Fruit fly (Drosophila melanogaster): Measurements from ENCODE around the gene Or23a.

The Or23a gene

DNA sequence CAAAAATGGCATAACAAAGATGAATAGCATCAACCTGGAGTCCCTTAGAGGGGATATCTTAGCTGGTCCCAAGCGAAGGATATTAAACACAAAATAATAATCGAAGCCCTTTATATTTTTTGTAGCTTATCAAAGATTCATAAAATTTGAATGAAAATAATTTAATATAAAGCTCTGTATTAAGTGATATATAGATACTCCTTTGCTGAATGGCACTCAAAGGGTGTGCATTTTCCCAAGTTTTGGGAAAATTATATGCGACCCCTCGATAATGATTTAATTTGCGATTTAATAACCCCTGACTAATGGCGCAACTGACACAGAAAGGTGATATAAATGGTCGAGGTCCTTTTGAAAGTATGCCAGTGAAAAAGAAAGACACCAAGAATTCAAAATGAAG lies at the start of gene Or23a:
Or23a (plus strand) TSS at position 301 of the 400 bp plus-strand sequence.
- TF ChIP-seq pan (optimal IDR thresholded peaks at IDR 0.05) = no peak
- TF ChIP-seq Dll (optimal IDR thresholded peaks at IDR 0.05) = no peak
- no peak for TF ChIP-seq usp (GFP tag; optimal IDR thresholded peaks at IDR 0.05)
- no peak for TF ChIP-seq CG8478 (optimal IDR thresholded peaks at IDR 0.05)
- TF ChIP-seq psq (optimal IDR thresholded peaks at IDR 0.05) = no peak
- no peak for TF ChIP-seq EcR (GFP tag; optimal IDR thresholded peaks at IDR 0.05)

DNA sequence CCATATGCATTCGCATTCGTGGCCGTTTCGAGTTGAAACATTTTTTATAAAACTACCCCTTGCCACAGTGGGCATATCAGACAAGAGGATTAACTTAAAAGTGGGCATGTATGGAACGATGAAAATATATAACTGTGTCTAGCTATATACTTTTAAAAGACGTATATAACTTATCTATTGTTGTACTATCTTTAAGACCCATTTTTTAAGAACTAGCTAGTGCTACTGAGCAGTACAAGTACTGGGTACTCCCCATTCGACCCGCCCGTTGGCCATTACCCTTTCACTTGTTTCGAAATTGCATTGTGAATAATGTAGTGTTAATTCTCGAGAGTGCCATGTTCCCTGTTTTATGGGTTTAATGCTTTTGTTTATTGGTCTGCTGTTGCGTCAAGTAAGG lies 47.1 kb upstream of the Or23a start:
- TF ChIP-seq pan (optimal IDR thresholded peaks at IDR 0.05) (no peak), usp (GFP tag; optimal IDR thresholded peaks at IDR 0.05) (no peak), EcR (GFP tag; optimal IDR thresholded peaks at IDR 0.05) (no peak), psq (optimal IDR thresholded peaks at IDR 0.05) (no peak), Dll (optimal IDR thresholded peaks at IDR 0.05) (no peak), CG8478 (optimal IDR thresholded peaks at IDR 0.05) (no peak)

DNA sequence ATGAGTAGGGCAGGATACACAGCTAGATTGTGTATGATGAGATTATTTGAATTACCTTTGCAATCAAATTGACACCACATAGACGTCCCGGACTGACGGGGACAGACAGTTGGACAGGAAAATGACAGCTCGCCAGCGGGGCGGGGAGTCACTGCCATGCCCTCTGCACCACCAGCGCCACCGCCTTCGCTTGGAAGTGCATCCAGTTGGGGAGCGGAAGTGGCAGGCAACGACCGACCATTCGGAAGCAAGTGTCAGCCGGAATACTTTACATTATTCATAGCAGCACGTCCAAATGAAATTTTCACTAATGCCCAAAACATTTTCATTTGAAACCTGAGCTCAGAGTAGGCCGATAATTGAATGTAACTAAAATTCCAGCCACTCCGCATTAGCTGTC lies 44.2 kb upstream of the Or23a start, which contains the start of gene CG15395:
CG15395 (plus strand) TSS at position 301 of the 400 bp plus-strand sequence.
- TF ChIP-seq Dll (optimal IDR thresholded peaks at IDR 0.05) (no peak), usp (GFP tag; optimal IDR thresholded peaks at IDR 0.05) (no peak)

DNA sequence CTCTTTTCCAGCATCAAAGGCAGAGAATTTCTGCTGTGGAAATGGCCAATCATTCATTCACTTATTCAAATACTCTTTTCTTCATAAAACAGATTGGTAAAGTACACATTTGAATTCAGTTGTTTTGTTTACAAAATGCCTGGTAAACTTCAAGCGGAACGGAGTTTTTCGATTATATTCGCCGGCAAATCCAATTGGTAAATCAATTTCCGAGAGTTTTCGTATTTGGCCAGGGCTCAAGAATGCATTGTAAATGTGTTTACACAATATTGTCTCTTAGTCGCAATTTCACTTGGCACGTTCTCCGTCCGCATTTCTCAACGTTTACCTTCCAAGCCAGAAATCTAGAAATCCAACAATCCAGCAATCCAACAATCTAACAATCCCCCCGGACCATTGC lies 34.0 kb upstream of the Or23a start, which contains the start of gene CG43403:
CG43403 (plus strand) TSS at position 301 of the 400 bp plus-strand sequence.
- TF ChIP-seq Dll (optimal IDR thresholded peaks at IDR 0.05) = no peak
- TF ChIP-seq EcR (GFP tag; optimal IDR thresholded peaks at IDR 0.05) = no peak
- TF ChIP-seq usp (GFP tag; optimal IDR thresholded peaks at IDR 0.05) = no peak
- no peak for TF ChIP-seq CG8478 (optimal IDR thresholded peaks at IDR 0.05)
- no peak for TF ChIP-seq pan (optimal IDR thresholded peaks at IDR 0.05)
- no peak for TF ChIP-seq psq (optimal IDR thresholded peaks at IDR 0.05)

DNA sequence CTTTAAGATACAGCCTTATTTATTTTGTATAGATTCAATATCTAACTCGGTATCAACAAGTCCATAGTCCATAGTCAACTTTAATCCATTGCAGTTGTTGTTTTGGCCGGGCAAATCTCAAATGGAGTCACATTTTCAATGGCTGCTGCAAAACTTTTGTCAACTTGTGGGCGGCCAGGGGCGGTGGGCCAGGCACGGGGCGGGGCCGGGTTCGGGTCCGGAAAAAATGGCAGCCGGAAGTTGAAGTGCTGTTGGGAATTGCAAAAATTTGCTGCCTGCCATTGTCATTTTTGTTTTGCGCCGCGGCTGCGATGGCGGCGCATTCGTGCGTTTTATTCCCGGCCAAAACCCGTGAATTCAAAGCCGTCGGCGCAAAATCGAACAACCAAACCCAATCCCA lies 29.9 kb upstream of the Or23a start:
- TF ChIP-seq pan (optimal IDR thresholded peaks at IDR 0.05) (no peak), EcR (GFP tag; optimal IDR thresholded peaks at IDR 0.05) (no peak), Dll (optimal IDR thresholded peaks at IDR 0.05) (no peak)

DNA sequence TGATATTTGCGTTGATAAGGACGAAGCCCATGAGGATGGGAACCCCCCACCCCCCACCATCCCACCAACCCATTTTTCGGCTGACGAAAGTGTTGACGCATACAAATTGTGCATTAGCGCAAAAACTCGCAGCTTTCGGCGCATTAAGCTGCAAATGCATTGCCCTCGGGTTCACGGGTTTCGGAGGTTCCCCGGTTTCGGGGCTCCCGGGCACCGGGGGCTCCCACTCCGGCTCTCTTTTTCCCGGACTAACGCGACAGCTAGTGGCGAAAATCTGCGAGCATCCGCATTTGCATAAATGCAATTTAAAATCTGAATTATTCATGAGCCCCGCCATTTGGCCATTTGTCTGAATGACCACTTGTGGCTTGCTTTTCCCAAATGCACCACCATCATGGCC lies 26.3 kb upstream of the Or23a start:
- TF ChIP-seq EcR (GFP tag; optimal IDR thresholded peaks at IDR 0.05) = no peak
- no peak for TF ChIP-seq pan (optimal IDR thresholded peaks at IDR 0.05)
- no peak for TF ChIP-seq usp (GFP tag; optimal IDR thresholded peaks at IDR 0.05)
- TF ChIP-seq psq (optimal IDR thresholded peaks at IDR 0.05) = no peak
- TF ChIP-seq Dll (optimal IDR thresholded peaks at IDR 0.05) = no peak
- no peak for TF ChIP-seq CG8478 (optimal IDR thresholded peaks at IDR 0.05)

DNA sequence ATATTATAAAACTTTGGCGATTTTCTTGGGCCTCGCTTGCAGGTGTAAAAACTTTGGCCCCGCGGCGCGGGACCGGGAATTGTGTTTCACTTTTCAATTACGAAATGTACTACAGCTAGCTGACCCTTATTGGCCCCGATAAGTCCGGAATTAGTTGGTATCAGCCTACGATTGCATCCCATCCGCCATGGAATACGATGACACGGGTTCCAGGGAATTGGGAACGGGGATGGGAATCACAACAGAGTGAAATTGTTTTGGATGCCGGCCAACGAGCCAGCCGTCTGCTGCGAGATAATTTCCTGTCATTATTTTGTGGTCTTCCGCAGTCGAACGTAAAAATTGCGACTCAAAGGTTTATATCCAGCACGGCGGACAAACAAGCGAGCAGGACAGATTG lies 25.1 kb upstream of the Or23a start:
- TF ChIP-seq Dll (optimal IDR thresholded peaks at IDR 0.05) = no peak
- no peak for TF ChIP-seq pan (optimal IDR thresholded peaks at IDR 0.05)
- no peak for TF ChIP-seq EcR (GFP tag; optimal IDR thresholded peaks at IDR 0.05)

DNA sequence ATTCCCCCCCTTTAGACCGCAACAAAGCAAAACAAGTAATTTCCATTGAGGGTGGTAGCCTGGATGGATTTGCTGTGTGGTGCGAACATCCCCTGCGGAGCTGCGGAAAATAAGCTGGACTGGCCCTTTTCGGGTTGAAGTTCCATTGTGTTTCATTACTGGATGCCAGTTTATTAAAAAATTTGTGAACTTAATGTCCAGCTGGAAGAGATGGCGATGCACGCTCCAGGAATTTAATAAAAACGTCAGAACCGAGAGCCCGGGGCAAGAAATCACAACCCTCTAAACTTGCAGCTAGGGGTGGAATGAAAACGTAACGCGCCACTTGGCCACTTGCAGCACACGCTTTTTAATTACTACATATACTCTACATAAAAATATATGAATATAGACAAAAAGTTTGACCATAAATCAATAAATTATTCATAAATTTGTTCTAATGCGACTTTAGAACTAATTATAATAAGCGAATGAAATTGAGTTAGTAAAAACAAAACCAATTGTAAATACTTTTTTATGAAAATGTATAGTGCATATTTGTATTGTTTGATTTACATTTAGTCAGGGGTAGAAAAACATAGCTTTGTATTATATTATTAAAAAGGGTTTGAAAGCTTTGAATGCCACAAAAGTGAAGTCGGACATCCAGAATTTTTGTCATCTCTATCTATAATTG lies 17.4 kb upstream of the Or23a start:
- no peak for TF ChIP-seq pan (optimal IDR thresholded peaks at IDR 0.05)

DNA sequence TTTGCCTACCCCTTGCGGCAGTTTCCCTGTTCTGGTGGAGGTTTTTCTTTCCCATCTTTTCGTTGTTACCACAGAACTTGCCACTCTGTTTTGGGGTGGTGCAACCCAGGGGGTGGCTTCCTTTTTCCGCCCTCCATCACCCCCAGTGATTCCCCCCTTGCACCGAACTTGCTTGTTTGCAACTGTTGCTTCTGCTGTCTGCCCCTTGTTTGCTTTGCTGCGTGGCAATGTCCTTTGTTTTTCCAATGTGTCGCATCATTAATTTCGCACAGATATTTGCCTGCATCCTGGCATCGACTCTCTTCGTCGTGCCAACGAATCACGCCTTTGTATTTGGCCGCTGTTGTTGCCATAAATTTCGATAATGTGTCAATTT lies 16.9 kb upstream of the Or23a start:
- no peak for TF ChIP-seq usp (GFP tag; optimal IDR thresholded peaks at IDR 0.05)
- TF ChIP-seq psq (optimal IDR thresholded peaks at IDR 0.05) = no peak
- no peak for TF ChIP-seq Dll (optimal IDR thresholded peaks at IDR 0.05)
- no peak for TF ChIP-seq CG8478 (optimal IDR thresholded peaks at IDR 0.05)
- TF ChIP-seq EcR (GFP tag; optimal IDR thresholded peaks at IDR 0.05) = no peak
- TF ChIP-seq pan (optimal IDR thresholded peaks at IDR 0.05) = no peak

DNA sequence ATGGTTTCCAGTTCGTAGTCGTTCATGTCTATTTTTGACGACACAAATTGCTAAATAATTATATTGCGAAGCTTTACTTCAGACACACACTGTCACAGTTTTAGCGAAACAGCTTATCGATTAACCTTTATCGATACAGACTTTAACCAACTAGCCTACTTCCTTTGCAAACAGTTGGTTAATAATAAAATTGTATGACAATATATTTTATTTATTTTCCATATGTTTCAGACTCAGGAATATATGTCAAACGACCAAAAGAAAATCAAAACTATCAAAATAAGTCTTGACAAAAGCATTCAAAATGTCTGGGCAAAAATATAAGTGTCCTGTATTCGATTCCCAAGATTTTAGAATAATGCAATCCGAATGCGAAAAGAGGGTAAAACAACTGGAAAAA lies 6.2 kb upstream of the Or23a start, which contains the start of the genes CG9962 and CG43851:
CG9962 (minus strand) TSS at position 101 of the 400 bp plus-strand sequence.
CG43851 (plus strand) TSS at position 267 of the 400 bp plus-strand sequence.
- no peak for TF ChIP-seq EcR (GFP tag; optimal IDR thresholded peaks at IDR 0.05)
- TF ChIP-seq psq (optimal IDR thresholded peaks at IDR 0.05) = no peak
- no peak for TF ChIP-seq CG8478 (optimal IDR thresholded peaks at IDR 0.05)
- TF ChIP-seq Dll (optimal IDR thresholded peaks at IDR 0.05) = no peak
- TF ChIP-seq usp (GFP tag; optimal IDR thresholded peaks at IDR 0.05) = no peak
- TF ChIP-seq pan (optimal IDR thresholded peaks at IDR 0.05) = no peak

DNA sequence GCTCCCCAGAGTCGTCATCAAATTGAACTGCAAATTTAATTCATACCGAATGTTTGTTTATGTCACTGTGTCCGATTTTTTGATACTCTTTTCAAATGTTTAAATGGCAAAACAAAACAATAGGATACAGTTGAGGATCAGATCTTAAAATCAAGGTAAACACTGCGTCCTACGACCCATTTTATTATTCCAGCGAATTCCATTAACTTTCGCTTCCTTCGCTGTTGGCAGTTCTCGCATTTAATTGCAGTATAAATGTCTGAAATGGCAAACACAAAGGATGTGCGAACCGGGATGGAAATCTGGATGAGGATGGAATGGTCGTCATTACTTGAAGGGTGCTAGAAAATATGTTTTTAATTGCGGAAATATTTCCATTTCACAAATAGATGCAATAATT lies 1.5 kb upstream of the Or23a start, which contains the start of gene CG33125:
CG33125 (minus strand) TSS at position 101 of the 400 bp plus-strand sequence.
- TF ChIP-seq psq (optimal IDR thresholded peaks at IDR 0.05) (no peak), EcR (GFP tag; optimal IDR thresholded peaks at IDR 0.05) (no peak), Dll (optimal IDR thresholded peaks at IDR 0.05) (no peak), usp (GFP tag; optimal IDR thresholded peaks at IDR 0.05) (no peak), CG8478 (optimal IDR thresholded peaks at IDR 0.05) (no peak), pan (optimal IDR thresholded peaks at IDR 0.05) (no peak)

DNA sequence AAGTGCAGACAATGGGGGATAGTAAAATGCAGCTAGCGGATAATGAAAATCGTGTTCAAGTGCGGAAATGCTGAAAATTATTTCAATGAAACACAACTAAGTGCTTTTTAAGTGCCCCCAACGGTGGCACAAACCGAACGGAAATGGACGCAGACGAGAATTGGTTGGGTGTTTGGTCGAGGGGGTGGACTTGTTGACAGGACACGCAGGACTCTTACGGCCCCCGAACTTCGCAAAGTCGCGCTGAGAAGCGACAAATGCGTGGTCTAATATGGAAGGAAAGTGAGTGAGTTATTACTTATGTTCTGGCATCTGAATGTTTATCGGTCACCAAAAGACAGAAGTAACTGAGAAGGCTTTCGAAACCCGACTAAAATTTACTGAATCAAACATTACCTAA lies 1.1 kb upstream of the Or23a start, which contains the start of gene Prosbeta4R1:
Prosbeta4R1 (plus strand) TSS at position 301 of the 400 bp plus-strand sequence.
- no peak for TF ChIP-seq CG8478 (optimal IDR thresholded peaks at IDR 0.05)
- no peak for TF ChIP-seq Dll (optimal IDR thresholded peaks at IDR 0.05)
- no peak for TF ChIP-seq pan (optimal IDR thresholded peaks at IDR 0.05)
- TF ChIP-seq usp (GFP tag; optimal IDR thresholded peaks at IDR 0.05) = no peak
- no peak for TF ChIP-seq psq (optimal IDR thresholded peaks at IDR 0.05)
- no peak for TF ChIP-seq EcR (GFP tag; optimal IDR thresholded peaks at IDR 0.05)

DNA sequence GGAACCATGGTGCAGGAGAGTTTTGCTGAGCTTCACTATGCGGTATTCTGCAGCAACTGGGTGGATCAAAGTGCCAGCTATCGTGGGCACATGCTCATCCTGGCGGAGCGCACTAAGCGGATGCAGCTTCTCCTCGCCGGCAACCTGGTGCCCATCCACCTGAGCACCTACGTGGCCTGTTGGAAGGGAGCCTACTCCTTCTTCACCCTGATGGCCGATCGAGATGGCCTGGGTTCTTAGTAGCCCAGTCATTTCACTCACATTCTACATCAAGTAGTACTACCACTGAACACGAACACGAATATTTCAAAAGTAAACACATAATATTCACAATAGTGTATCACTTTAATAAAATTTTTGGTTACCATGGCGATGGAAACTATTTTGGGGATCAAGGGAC lies 1.2 kb downstream of the Or23a start, which contains the start of gene Prosbeta4R2:
Prosbeta4R2 (plus strand) TSS at position 301 of the 400 bp plus-strand sequence.
- TF ChIP-seq Dll (optimal IDR thresholded peaks at IDR 0.05) (no peak), usp (GFP tag; optimal IDR thresholded peaks at IDR 0.05) (no peak), CG8478 (optimal IDR thresholded peaks at IDR 0.05) (no peak), psq (optimal IDR thresholded peaks at IDR 0.05) (no peak), pan (optimal IDR thresholded peaks at IDR 0.05) (no peak), EcR (GFP tag; optimal IDR thresholded peaks at IDR 0.05) (no peak)

Data from whole organism.